Fruit fly (Drosophila melanogaster): ENCODE results near the gene Xport-B.
A peak's percentile ranks its signal among the peaks of the same experiment; 100 is the strongest.

Gene Xport-B

DNA sequence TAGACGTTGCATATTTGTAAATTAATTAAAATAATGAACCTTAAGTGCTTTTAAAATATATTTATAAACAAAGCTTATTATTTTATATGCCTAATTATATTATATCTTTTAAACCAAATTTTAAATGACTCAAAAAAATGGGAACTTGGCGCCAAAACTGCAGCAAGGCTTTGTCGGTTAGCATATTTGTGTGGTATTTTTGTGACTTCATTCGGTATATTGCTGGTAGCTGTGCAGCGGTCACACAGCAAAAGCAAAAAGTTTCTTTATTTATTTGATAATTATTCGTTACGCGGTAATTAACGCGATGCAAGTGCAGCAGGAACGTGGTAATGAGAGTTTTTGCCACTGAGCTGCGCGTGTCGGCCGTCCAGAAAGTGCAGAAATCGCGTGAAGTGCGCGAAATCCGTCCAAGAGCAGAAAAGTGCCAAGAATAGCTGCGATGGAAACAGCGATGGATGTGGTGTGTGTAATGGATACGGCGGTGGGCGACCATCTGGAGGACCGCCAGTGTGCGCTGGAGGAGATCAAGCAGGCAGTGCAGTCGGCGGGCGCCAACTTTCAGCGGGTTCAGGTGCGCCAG is 35.7 kb downstream of the Xport-B start, which contains the start of gene Ask1:
Gene Ask1 (plus strand): TSS at position 250 of the 583 bp plus-strand sequence.
- peak; percentile 16 for TF ChIP-seq CG6854 (GFP tag; optimal IDR thresholded peaks at IDR 0.05)
- TF ChIP-seq Met (GFP tag; optimal IDR thresholded peaks at IDR 0.05) = no peak
- peak; percentile 20 for TF ChIP-seq fkh (GFP tag; optimal IDR thresholded peaks at IDR 0.05)
- no peak for TF ChIP-seq OdsH (GFP tag; optimal IDR thresholded peaks at IDR 0.05)
- no peak for TF ChIP-seq Lpt (GFP tag; optimal IDR thresholded peaks at IDR 0.05)
- TF ChIP-seq Eip78C (GFP tag) = no peak

DNA sequence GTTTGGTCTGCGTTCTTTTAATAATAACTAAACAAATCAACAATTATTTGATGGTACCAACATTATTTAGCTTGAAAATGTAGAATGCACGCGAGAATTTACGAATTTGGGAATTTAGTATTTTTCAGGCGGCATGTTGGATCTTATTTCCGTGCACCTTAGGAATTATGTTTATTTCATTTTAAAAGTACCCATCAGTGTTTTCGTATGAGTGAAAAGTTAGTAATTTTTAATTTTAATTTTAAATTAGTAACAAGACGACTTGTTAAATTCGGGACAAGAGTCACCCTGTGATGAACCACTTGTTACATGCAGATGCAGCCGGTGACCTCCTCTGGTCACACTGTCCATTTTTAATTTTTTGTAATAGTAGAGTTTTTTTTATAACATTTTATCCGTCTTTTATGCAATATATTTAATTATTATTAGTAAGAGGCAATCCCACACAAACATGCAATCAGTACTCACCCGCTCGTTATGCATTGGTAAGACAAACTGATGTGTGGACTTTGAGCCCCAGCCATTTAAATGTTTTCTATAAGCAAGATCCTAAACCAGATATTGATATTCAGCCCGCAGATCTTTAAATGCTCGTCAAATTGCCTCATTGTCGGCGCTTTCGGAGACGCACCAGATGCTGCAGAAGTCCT is 37.7 kb downstream of the Xport-B start, which contains the start of the genes CG17186 and Arc42:
Gene CG17186 (minus strand): TSS at position 88 of the 650 bp plus-strand sequence.
Gene Arc42 (plus strand): TSS at position 311 of the 650 bp plus-strand sequence.
- TF ChIP-seq CG3032 (tag; optimal IDR thresholded peaks at IDR 0.05) (no peak), CG3919 (GFP tag; optimal IDR thresholded peaks at IDR 0.05) (peak; percentile 17), Lpt (GFP tag; optimal IDR thresholded peaks at IDR 0.05) (no peak), CG32006 (GFP tag; optimal IDR thresholded peaks at IDR 0.05) (no peak), CG6276 (GFP tag; optimal IDR thresholded peaks at IDR 0.05) (peak; percentile 78), CG7368 (GFP tag; optimal IDR thresholded peaks at IDR 0.05) (no peak), Ets96B (tag; optimal IDR thresholded peaks at IDR 0.05) (no peak), cyc (GFP tag; optimal IDR thresholded peaks at IDR 0.05) (peak; percentile 28), Ets21C (GFP tag; optimal IDR thresholded peaks at IDR 0.05) (no peak), CG10669 (GFP tag; optimal IDR thresholded peaks at IDR 0.05) (peak; percentile 26), salr (GFP tag; optimal IDR thresholded peaks at IDR 0.05) (no peak), Sox15 (GFP tag; optimal IDR thresholded peaks at IDR 0.05) (no peak), CG8119 (GFP tag; IDR thresholded peaks at IDR 0.05) (no peak), CG6163 (GFP tag; IDR thresholded peaks at IDR 0.05) (no peak), CG11294 (GFP tag; IDR thresholded peaks at IDR 0.05) (no peak), CG8632 (GFP tag; optimal IDR thresholded peaks at IDR 0.05) (no peak), pdm3 (GFP tag; optimal IDR thresholded peaks at IDR 0.05) (no peak), ss (GFP tag; optimal IDR thresholded peaks at IDR 0.05) (peak; percentile 85 to 87), CG6792 (GFP tag; optimal IDR thresholded peaks at IDR 0.05) (no peak), net (GFP tag; optimal IDR thresholded peaks at IDR 0.05) (peak; percentile 3), Eip75B (GFP tag; optimal IDR thresholded peaks at IDR 0.05) (peak; percentile 45), CG8319 (GFP tag; optimal IDR thresholded peaks at IDR 0.05) (peak; percentile 30), Gug (GFP tag; IDR thresholded peaks at IDR 0.05) (no peak), Hr38 (GFP tag; optimal IDR thresholded peaks at IDR 0.05) (no peak), CG15336 (GFP tag; IDR thresholded peaks at IDR 0.05) (0 out of 2 replicates have a peak, but pooled peaks have one; percentile 15), fd85E (GFP tag; optimal IDR thresholded peaks at IDR 0.05) (no peak), fkh (GFP tag; optimal IDR thresholded peaks at IDR 0.05) (peak; percentile 43), eg (GFP tag; IDR thresholded peaks at IDR 0.05) (peak; percentile 41; the same call in 1 of the 3 replicates), Eip78C (GFP tag) (peak; percentile 72), Hr39 (GFP tag; optimal IDR thresholded peaks at IDR 0.05) (peak; percentile 6), CG6854 (GFP tag; optimal IDR thresholded peaks at IDR 0.05) (peak; percentile 47), vri (GFP tag; optimal IDR thresholded peaks at IDR 0.05) (peak; percentile 39), esn (GFP tag; optimal IDR thresholded peaks at IDR 0.05) (peak; percentile 42), spab (GFP tag; optimal IDR thresholded peaks at IDR 0.05) (peak; percentile 43), lz (GFP tag; optimal IDR thresholded peaks at IDR 0.05) (peak; percentile 46), Smox (GFP tag; optimal IDR thresholded peaks at IDR 0.05) (peak; percentile 33), Sox102F (GFP tag; optimal IDR thresholded peaks at IDR 0.05) (peak; percentile 13), CG11762 (GFP tag; optimal IDR thresholded peaks at IDR 0.05; ENCODE audit: insufficient read depth) (no peak), CG34406 (GFP tag; optimal IDR thresholded peaks at IDR 0.05) (no peak), CG16779 (tag; optimal IDR thresholded peaks at IDR 0.05) (peak; percentile 62), Blimp-1 (GFP tag; optimal IDR thresholded peaks at IDR 0.05) (no peak), CG11902 (GFP tag; optimal IDR thresholded peaks at IDR 0.05) (no peak), topi (GFP tag; optimal IDR thresholded peaks at IDR 0.05) (peak; percentile 21), OdsH (GFP tag; optimal IDR thresholded peaks at IDR 0.05) (peak; percentile 41), dsx (GFP tag; optimal IDR thresholded peaks at IDR 0.05; ENCODE audit: poor library complexity, severe bottlenecking) (peak; percentile 23), svp (GFP tag) (no peak), Hr4 (GFP tag; optimal IDR thresholded peaks at IDR 0.05) (peak; percentile 15)
